Fruit fly (Drosophila melanogaster) whole organism, prepupa: Measurements from ENCODE around the gene mthl5.

Source experiments
- Blimp-1 ChIP-seq: fragments of 200-800 bp; sonication (Bioruptor generic); optimal IDR thresholded peaks from 3 replicates; lab custom pipeline; 2017; ENCODE audit warnings: missing biosample characterization, missing genetic modification characterization, mild to moderate bottlenecking, moderate library complexity, missing genetic modification reagents
- CG10669 ChIP-seq: fragments of 200-800 bp; sonication (Bioruptor generic); optimal IDR thresholded peaks from 3 replicates; lab custom pipeline; 2018; ENCODE audit warnings: missing biosample characterization, mild to moderate bottlenecking, missing genetic modification characterization, moderate library complexity
- CG11294 ChIP-seq: fragments of 200-800 bp; sonication (Bioruptor generic); IDR thresholded peaks from 2 replicates; pipeline ENCODE4 v1.3.6; 2022; ENCODE audit warnings: missing biosample characterization, missing genetic modification characterization
- CG11762 ChIP-seq: fragments of 200-800 bp; sonication (Bioruptor generic); optimal IDR thresholded peaks from 3 replicates; lab custom pipeline; 2016; ENCODE audit warnings: missing biosample characterization, missing genetic modification characterization; ENCODE audit not compliant: insufficient read depth
- CG11902 ChIP-seq: fragments of 200-800 bp; sonication (Bioruptor generic); optimal IDR thresholded peaks from 3 replicates; lab custom pipeline; 2016; ENCODE audit warnings: missing biosample characterization, missing genetic modification characterization
- CG15336 ChIP-seq: fragments of 200-800 bp; sonication (Bioruptor generic); IDR thresholded peaks from 2 replicates; pipeline ENCODE4 v1.3.6; 2022; ENCODE audit warnings: missing biosample characterization, missing genetic modification characterization
- CG1621 ChIP-seq: fragments of 200-800 bp; sonication (Bioruptor generic); optimal IDR thresholded peaks from 3 replicates; lab custom pipeline; 2018; ENCODE audit warnings: missing biosample characterization, mild to moderate bottlenecking, missing genetic modification characterization
- CG16779 ChIP-seq: fragments of 200-800 bp; sonication (Bioruptor generic); optimal IDR thresholded peaks from 3 replicates; lab custom pipeline; 2017; ENCODE audit warnings: missing biosample characterization, mild to moderate bottlenecking, missing genetic modification characterization
- CG3032 ChIP-seq: fragments of 200-800 bp; optimal IDR thresholded peaks from 2 replicates; lab custom pipeline; 2019; ENCODE audit warnings: missing biosample characterization, mild to moderate bottlenecking, missing genetic modification characterization, moderate library complexity
- CG31627 ChIP-seq: fragments of 200-800 bp; sonication (Bioruptor generic); optimal IDR thresholded peaks from 3 replicates; lab custom pipeline; 2016; ENCODE audit warnings: missing biosample characterization, missing genetic modification characterization
- CG32006 ChIP-seq: fragments of 200-800 bp; sonication (Bioruptor generic); optimal IDR thresholded peaks from 3 replicates; lab custom pipeline; 2017; ENCODE audit warnings: missing biosample characterization, mild to moderate bottlenecking, missing genetic modification characterization
- CG34406 ChIP-seq: fragments of 200-800 bp; sonication (Bioruptor generic); optimal IDR thresholded peaks from 3 replicates; lab custom pipeline; 2016; ENCODE audit warnings: missing biosample characterization, missing genetic modification characterization
- CG3919 ChIP-seq: fragments of 200-800 bp; sonication (Bioruptor generic); optimal IDR thresholded peaks from 3 replicates; lab custom pipeline; 2016; ENCODE audit warnings: missing biosample characterization, missing genetic modification characterization
- CG4318 ChIP-seq: fragments of 200-800 bp; sonication (Bioruptor generic); optimal IDR thresholded peaks from 3 replicates; lab custom pipeline; 2017; ENCODE audit warnings: missing biosample characterization, mild to moderate bottlenecking, missing genetic modification characterization
- CG6163 ChIP-seq: fragments of 200-800 bp; sonication (Bioruptor generic); IDR thresholded peaks from 3 replicates; pipeline ENCODE4 v1.3.6; 2022; ENCODE audit warnings: missing biosample characterization, missing genetic modification characterization
- CG6276 ChIP-seq: fragments of 200-800 bp; sonication (Bioruptor generic); optimal IDR thresholded peaks from 2 replicates; lab custom pipeline; 2017; ENCODE audit warnings: missing biosample characterization, mild to moderate bottlenecking, missing genetic modification characterization
- CG6854 ChIP-seq: fragments of 200-800 bp; sonication (Bioruptor generic); optimal IDR thresholded peaks from 2 replicates; lab custom pipeline; 2017; ENCODE audit warnings: missing biosample characterization, mild to moderate bottlenecking, missing genetic modification characterization
- CG7368 ChIP-seq: fragments of 200-800 bp; sonication (Bioruptor generic); optimal IDR thresholded peaks from 3 replicates; lab custom pipeline; 2016; ENCODE audit warnings: missing biosample characterization, missing genetic modification characterization
- CG8119 ChIP-seq: fragments of 200-800 bp; sonication (Bioruptor generic); IDR thresholded peaks from 3 replicates; pipeline ENCODE4 v1.3.6; 2022; ENCODE audit warnings: missing biosample characterization, missing genetic modification characterization
- CG8319 ChIP-seq: fragments of 200-800 bp; sonication (Bioruptor generic); optimal IDR thresholded peaks from 3 replicates; lab custom pipeline; 2016; ENCODE audit warnings: missing biosample characterization, missing genetic modification characterization
- CG8632 ChIP-seq: fragments of 200-800 bp; sonication (Bioruptor generic); optimal IDR thresholded peaks from 3 replicates; lab custom pipeline; 2016; ENCODE audit warnings: missing biosample characterization, missing genetic modification characterization
- CG9139 ChIP-seq: fragments of 200-800 bp; sonication (Bioruptor generic); optimal IDR thresholded peaks from 3 replicates; lab custom pipeline; 2017; ENCODE audit warnings: missing biosample characterization, mild to moderate bottlenecking, missing genetic modification characterization
- Eip75B ChIP-seq: fragments of 200-800 bp; sonication (Bioruptor generic); optimal IDR thresholded peaks from 3 replicates; lab custom pipeline; 2016; ENCODE audit warnings: missing biosample characterization, missing genetic modification characterization
- Eip78C ChIP-seq: fragments of 200-800 bp; sonication (Bioruptor generic); peaks from one replicate; lab custom pipeline; 2016; ENCODE audit warnings: missing biosample characterization, missing genetic modification characterization
- Eip93F ChIP-seq: fragments of 200-800 bp; sonication (Bioruptor generic); optimal IDR thresholded peaks from 2 replicates; lab custom pipeline; 2016; ENCODE audit warnings: missing biosample characterization, mild to moderate bottlenecking, missing genetic modification characterization
- Ets21C ChIP-seq: fragments of 200-800 bp; sonication (Bioruptor generic); optimal IDR thresholded peaks from 3 replicates; lab custom pipeline; 2016; ENCODE audit warnings: missing biosample characterization, missing genetic modification characterization
- Ets96B ChIP-seq: fragments of 200-800 bp; optimal IDR thresholded peaks from 2 replicates; lab custom pipeline; 2019; ENCODE audit warnings: missing biosample characterization, mild to moderate bottlenecking, missing genetic modification characterization, moderate library complexity
- Gug ChIP-seq: fragments of 200-800 bp; sonication (Bioruptor generic); IDR thresholded peaks from 2 replicates; pipeline ENCODE4 v1.3.6; 2022; ENCODE audit warnings: missing biosample characterization, missing genetic modification characterization
- Hr38 ChIP-seq: sonication (Bioruptor generic); optimal IDR thresholded peaks from 2 replicates; lab custom pipeline; 2016; ENCODE audit warnings: missing biosample characterization, missing genetic modification characterization
- Hr39 ChIP-seq: fragments of 200-800 bp; sonication (Bioruptor generic); optimal IDR thresholded peaks from 2 replicates; lab custom pipeline; 2016; ENCODE audit warnings: missing biosample characterization, missing genetic modification characterization
- Lpt ChIP-seq: fragments of 200-800 bp; sonication (Bioruptor generic); optimal IDR thresholded peaks from 3 replicates; lab custom pipeline; 2016; ENCODE audit warnings: missing biosample characterization, missing genetic modification characterization
- Met ChIP-seq: fragments of 200-800 bp; sonication (Bioruptor generic); optimal IDR thresholded peaks from 3 replicates; lab custom pipeline; 2016; ENCODE audit warnings: missing biosample characterization, missing genetic modification characterization
- Smox ChIP-seq: fragments of 200-800 bp; sonication (Bioruptor generic); optimal IDR thresholded peaks from 3 replicates; lab custom pipeline; 2016; ENCODE audit warnings: missing biosample characterization, missing genetic modification characterization
- Sox102F ChIP-seq: fragments of 200-800 bp; sonication (Bioruptor generic); optimal IDR thresholded peaks from 2 replicates; lab custom pipeline; 2016; ENCODE audit warnings: missing biosample characterization, mild to moderate bottlenecking, missing genetic modification characterization
- Sox15 ChIP-seq: fragments of 200-800 bp; sonication (Bioruptor generic); optimal IDR thresholded peaks from 3 replicates; lab custom pipeline; 2016; ENCODE audit warnings: missing biosample characterization, missing genetic modification characterization
- achi ChIP-seq: fragments of 200-800 bp; sonication (Bioruptor generic); optimal IDR thresholded peaks from 3 replicates; lab custom pipeline; 2016; ENCODE audit warnings: missing biosample characterization, missing genetic modification characterization
- acj6 ChIP-seq: fragments of 200-800 bp; sonication (Bioruptor generic); optimal IDR thresholded peaks from 3 replicates; lab custom pipeline; 2016; ENCODE audit warnings: missing biosample characterization, missing genetic modification characterization
- dsx ChIP-seq: fragments of 200-800 bp; optimal IDR thresholded peaks from 3 replicates; lab custom pipeline; 2019; ENCODE audit warnings: missing biosample characterization, mild to moderate bottlenecking, missing genetic modification characterization, moderate library complexity; ENCODE audit not compliant: poor library complexity, severe bottlenecking
- eg ChIP-seq: fragments of 200-800 bp; sonication (Bioruptor generic); IDR thresholded peaks from 3 replicates; pipeline ENCODE4 v1.3.6; 2022; ENCODE audit warnings: missing biosample characterization, missing genetic modification characterization
- esn ChIP-seq: fragments of 200-800 bp; sonication (Bioruptor generic); optimal IDR thresholded peaks from 2 replicates; lab custom pipeline; 2016; ENCODE audit warnings: missing biosample characterization, mild to moderate bottlenecking, missing genetic modification characterization, moderate library complexity
- fd59A ChIP-seq: fragments of 200-800 bp; sonication (Bioruptor generic); optimal IDR thresholded peaks from 2 replicates; lab custom pipeline; 2017; ENCODE audit warnings: missing biosample characterization, mild to moderate bottlenecking, missing genetic modification characterization, missing genetic modification reagents
- fd85E ChIP-seq: fragments of 200-800 bp; sonication (Bioruptor generic); optimal IDR thresholded peaks from 3 replicates; lab custom pipeline; 2016; ENCODE audit warnings: missing biosample characterization, missing genetic modification characterization
- lz ChIP-seq: fragments of 200-800 bp; sonication (Bioruptor generic); optimal IDR thresholded peaks from 3 replicates; lab custom pipeline; 2016; ENCODE audit warnings: missing biosample characterization, missing genetic modification characterization
- net ChIP-seq: fragments of 200-800 bp; sonication (Bioruptor generic); optimal IDR thresholded peaks from 3 replicates; lab custom pipeline; 2016; ENCODE audit warnings: missing biosample characterization, missing genetic modification characterization
- salr ChIP-seq, 2 experiments: fragments of 200-800 bp; sonication (Bioruptor generic); optimal IDR thresholded peaks; 3 replicates each; lab custom pipeline; 2016 to 2018; ENCODE audit warnings: missing biosample characterization in 2 of 2, missing genetic modification characterization in 2 of 2, mild to moderate bottlenecking in 1 of 2
- spab ChIP-seq: fragments of 200-800 bp; sonication (Bioruptor generic); optimal IDR thresholded peaks from 2 replicates; lab custom pipeline; 2017; ENCODE audit warnings: missing biosample characterization, mild to moderate bottlenecking, missing genetic modification characterization, missing genetic modification reagents
- ss ChIP-seq, 2 experiments: fragments of 200-800 bp; sonication (Bioruptor generic); optimal IDR thresholded peaks; 2 replicates in 1 of 2; 3 replicates in 1 of 2; lab custom pipeline; 2017 to 2018; ENCODE audit warnings: mild to moderate bottlenecking in 2 of 2, missing biosample characterization in 2 of 2, missing genetic modification characterization in 2 of 2, moderate library complexity in 1 of 2
- svp ChIP-seq: fragments of 200-800 bp; sonication (Bioruptor generic); peaks from one replicate; lab custom pipeline; 2016; ENCODE audit warnings: missing biosample characterization, missing genetic modification characterization
- topi ChIP-seq: fragments of 200-800 bp; sonication (Bioruptor generic); optimal IDR thresholded peaks from 3 replicates; lab custom pipeline; 2016; ENCODE audit warnings: missing biosample characterization, missing genetic modification characterization
- vri ChIP-seq: fragments of 200-800 bp; sonication (Bioruptor generic); optimal IDR thresholded peaks from 3 replicates; lab custom pipeline; 2016; ENCODE audit warnings: missing biosample characterization, mild to moderate bottlenecking, missing genetic modification characterization

The mthl5 gene

dm6 chr3R:11856295-11856694, 30.7 kb downstream of the mthl5 start:
- TF ChIP-seq Blimp-1 (GFP tag; lab: Kevin White, UChicago) (peak; percentile 58), CG6163 (GFP tag; lab: Robert Waterston, UW) (0 out of 3 replicates have a peak, but pooled peaks have one; percentile 13), CG8632 (GFP tag; lab: Kevin White, UChicago) (no peak), Eip78C (GFP tag; lab: Kevin White, UChicago) (peak; percentile 41)

- TF ChIP-seq CG6276 (GFP tag; lab: Kevin White, UChicago) (no peak), CG16779 (tag; lab: Kevin White, UChicago) (no peak), CG32006 (peak; percentile 11), CG6163 (GFP tag; lab: Robert Waterston, UW) (no peak), CG8632 (GFP tag; lab: Kevin White, UChicago) (peak; percentile 39), achi (GFP tag; lab: Kevin White, UChicago) (peak; percentile 32), Gug (GFP tag; lab: Robert Waterston, UW) (no peak), lz (GFP tag; lab: Kevin White, UChicago) (no peak), CG10669 (GFP tag; lab: Kevin White, UChicago) (no peak), Ets96B (no peak), CG6854 (GFP tag; lab: Kevin White, UChicago) (no peak), CG8319 (GFP tag; lab: Kevin White, UChicago) (no peak), salr (GFP tag; optimal IDR thresholded peaks at IDR 0.05; lab: Kevin White, UChicago) (no peak), CG3032 (peak; percentile 6), Sox15 (GFP tag; lab: Kevin White, UChicago) (no peak), CG31627 (GFP tag; lab: Kevin White, UChicago) (no peak), ss (GFP tag; optimal IDR thresholded peaks at IDR 0.05; lab: Kevin White, UChicago) (no peak), vri (GFP tag; lab: Kevin White, UChicago) (no peak), Eip78C (GFP tag; lab: Kevin White, UChicago) (peak; percentile 74), Hr38 (GFP tag; lab: Kevin White, UChicago) (no peak), net (no peak), Smox (GFP tag; lab: Kevin White, UChicago) (no peak), CG11294 (GFP tag; lab: Robert Waterston, UW) (no peak), CG15336 (GFP tag; lab: Robert Waterston, UW) (no peak), CG11762 (GFP tag; lab: Kevin White, UChicago) (no peak), Eip75B (GFP tag; lab: Kevin White, UChicago) (no peak), Lpt (GFP tag; lab: Kevin White, UChicago) (no peak), acj6 (GFP tag; lab: Kevin White, UChicago) (peak; percentile 26), dsx (GFP tag; lab: Kevin White, UChicago) (no peak), fd59A (GFP tag; lab: Kevin White, UChicago) (no peak), CG8119 (GFP tag; lab: Robert Waterston, UW) (0 out of 3 replicates have a peak, but pooled peaks have one; percentile 26), Ets21C (GFP tag; lab: Kevin White, UChicago) (no peak), CG3919 (GFP tag; lab: Kevin White, UChicago) (peak; percentile 8), CG4318 (GFP tag; lab: Kevin White, UChicago) (no peak), eg (0 out of 3 replicates have a peak, but pooled peaks have one; percentile 21), Eip93F (GFP tag; lab: Kevin White, UChicago) (no peak), Sox102F (GFP tag; lab: Kevin White, UChicago) (no peak), CG1621 (tag; lab: Kevin White, UChicago) (no peak), CG34406 (peak; percentile 23), esn (GFP tag; lab: Kevin White, UChicago) (peak; percentile 6), fd85E (GFP tag; lab: Kevin White, UChicago) (no peak), svp (GFP tag; lab: Kevin White, UChicago) (peak; percentile 25), CG9139 (GFP tag; lab: Kevin White, UChicago) (no peak), Met (peak; percentile 16), Hr39 (GFP tag; lab: Kevin White, UChicago) (no peak), topi (GFP tag; lab: Kevin White, UChicago) (no peak), CG7368 (no peak), spab (no peak), CG11902 (GFP tag; lab: Kevin White, UChicago) (no peak)
Observed at dm6 chr3R:11855156-11855555, 31.8 kb downstream of the mthl5 start.
